Fruit fly (Drosophila melanogaster) whole organism, wandering third instar larva: ENCODE measurements around the gene Eig71Ea.
A peak's percentile ranks its signal among the peaks of the same experiment; 100 is the strongest.

ENCODE experiments used
- Abd-B ChIP-seq: fragments of >200 bp; optimal IDR thresholded peaks from 2 replicates; lab custom pipeline; 2017; ENCODE audit warnings: missing biosample characterization, missing genetic modification characterization
- CrebA ChIP-seq: fragments of 200-800 bp; sonication (Bioruptor generic); optimal IDR thresholded peaks from 2 replicates; lab custom pipeline; 2016; ENCODE audit warnings: missing biosample characterization, mild to moderate bottlenecking, missing genetic modification characterization, borderline replicate concordance
- Dif ChIP-seq: fragments of 200-275, 200-300 bp; sonication (Bioruptor generic); optimal IDR thresholded peaks from 2 replicates; lab custom pipeline; 2018; ENCODE audit warnings: missing biosample characterization, missing genetic modification characterization; ENCODE audit not compliant: partially characterized antibody
- GATAd ChIP-seq: sonication (Bioruptor generic); optimal IDR thresholded peaks from 2 replicates; lab custom pipeline; 2016; ENCODE audit warnings: missing biosample characterization, missing genetic modification characterization
- HLH106 ChIP-seq: fragments of 200-800 bp; optimal IDR thresholded peaks from 3 replicates; lab custom pipeline; 2019; ENCODE audit warnings: missing biosample characterization, mild to moderate bottlenecking, missing genetic modification characterization, moderate library complexity
- Hnf4 ChIP-seq: fragments of 200-800 bp; sonication (Bioruptor generic); optimal IDR thresholded peaks from 2 replicates; lab custom pipeline; 2016; ENCODE audit warnings: missing biosample characterization, mild to moderate bottlenecking, missing genetic modification characterization
- Hr78 ChIP-seq: fragments of >200 bp; optimal IDR thresholded peaks from 2 replicates; lab custom pipeline; 2017; ENCODE audit warnings: missing biosample characterization, missing genetic modification characterization
- Mio ChIP-seq: sonication (Bioruptor generic); optimal IDR thresholded peaks from 2 replicates; lab custom pipeline; 2016; ENCODE audit warnings: missing biosample characterization, missing genetic modification characterization
- Myc ChIP-seq: fragments of >200 bp; optimal IDR thresholded peaks from 2 replicates; lab custom pipeline; 2017
- N ChIP-seq: fragments of >200 bp; optimal IDR thresholded peaks from 2 replicates; lab custom pipeline; 2018; ENCODE audit warnings: missing biosample characterization, missing external identifiers, missing genetic modification characterization
- OdsH ChIP-seq: fragments of 200-800 bp; sonication (Bioruptor generic); optimal IDR thresholded peaks from 2 replicates; lab custom pipeline; 2016; ENCODE audit warnings: missing biosample characterization, mild to moderate bottlenecking, missing genetic modification characterization
- Sp1 ChIP-seq: fragments of 200-800 bp; sonication (Bioruptor generic); optimal IDR thresholded peaks from 3 replicates; lab custom pipeline; 2019; ENCODE audit warnings: missing biosample characterization, mild to moderate bottlenecking, missing genetic modification characterization, moderate library complexity
- Vsx2 ChIP-seq: fragments of 200-300, 225-300 bp; sonication (Bioruptor generic); optimal IDR thresholded peaks from 2 replicates; lab custom pipeline; 2018; ENCODE audit warnings: missing biosample characterization, missing genetic modification characterization; ENCODE audit not compliant: partially characterized antibody
- br ChIP-seq: fragments of 200-800 bp; sonication (Bioruptor generic); optimal IDR thresholded peaks from 2 replicates; lab custom pipeline; 2016; ENCODE audit warnings: missing biosample characterization, missing genetic modification characterization
- brk ChIP-seq: fragments of 200-800 bp; sonication (Bioruptor generic); optimal IDR thresholded peaks from 2 replicates; lab custom pipeline; 2016; ENCODE audit warnings: missing biosample characterization, mild to moderate bottlenecking, missing genetic modification characterization
- dl ChIP-seq, 2 experiments: fragments of 175-275, 200-275 bp in 1 of 2; fragments of 200-275 bp in 1 of 2; sonication (Bioruptor generic); optimal IDR thresholded peaks; lab custom pipeline; 2018; ENCODE audit warnings: mild to moderate bottlenecking in 2 of 2, missing biosample characterization in 2 of 2, missing genetic modification characterization in 2 of 2, moderate library complexity in 2 of 2; ENCODE audit not compliant: partially characterized antibody in 2 of 2, insufficient read depth in 1 of 2
- dmrt93B ChIP-seq: fragments of 200-800 bp; sonication (Bioruptor generic); optimal IDR thresholded peaks from 2 replicates; lab custom pipeline; 2018; ENCODE audit warnings: missing biosample characterization, mild to moderate bottlenecking, missing genetic modification characterization
- dsf ChIP-seq: sonication (Bioruptor generic); optimal IDR thresholded peaks from 2 replicates; lab custom pipeline; 2016; ENCODE audit warnings: missing biosample characterization, missing genetic modification characterization, borderline replicate concordance
- ey ChIP-seq: fragments of 200-800 bp; sonication (Bioruptor generic); optimal IDR thresholded peaks from 2 replicates; lab custom pipeline; 2016; ENCODE audit warnings: missing biosample characterization, missing genetic modification characterization
- foxo ChIP-seq, 2 experiments: fragments of 200-800 bp; sonication (Bioruptor generic); optimal IDR thresholded peaks; 2 replicates in 1 of 2; 3 replicates in 1 of 2; lab custom pipeline; 2016 to 2017; ENCODE audit warnings: missing biosample characterization in 2 of 2, missing genetic modification characterization in 2 of 2
- fru ChIP-seq: fragments of 200-800 bp; sonication (Bioruptor generic); optimal IDR thresholded peaks from 3 replicates; lab custom pipeline; 2016; ENCODE audit warnings: missing biosample characterization, mild to moderate bottlenecking, missing genetic modification characterization
- h ChIP-seq: fragments of 200-800 bp; sonication (Bioruptor generic); optimal IDR thresholded peaks from 3 replicates; lab custom pipeline; 2016; ENCODE audit warnings: missing biosample characterization, mild to moderate bottlenecking, missing genetic modification characterization
- jim ChIP-seq: fragments of 175-275, 200-325 bp; sonication (Bioruptor generic); optimal IDR thresholded peaks from 2 replicates; lab custom pipeline; 2016; ENCODE audit warnings: missing biosample characterization, mild to moderate bottlenecking, missing genetic modification characterization
- lola ChIP-seq: fragments of >200 bp; optimal IDR thresholded peaks from 2 replicates; lab custom pipeline; 2017; ENCODE audit warnings: missing biosample characterization, missing genetic modification characterization
- psq ChIP-seq: fragments of 200-800 bp; sonication (Bioruptor generic); optimal IDR thresholded peaks from 3 replicates; lab custom pipeline; 2017; ENCODE audit warnings: missing biosample characterization, mild to moderate bottlenecking, missing genetic modification characterization, moderate library complexity
- sage ChIP-seq: fragments of 200-800 bp; sonication (Bioruptor generic); optimal IDR thresholded peaks from 2 replicates; lab custom pipeline; 2016; ENCODE audit warnings: missing biosample characterization, mild to moderate bottlenecking, missing genetic modification characterization
- sv ChIP-seq: fragments of 200-800 bp; sonication (Bioruptor generic); optimal IDR thresholded peaks from 3 replicates; lab custom pipeline; 2016; ENCODE audit warnings: missing biosample characterization, missing genetic modification characterization
- tai ChIP-seq: sonication (Bioruptor generic); optimal IDR thresholded peaks from 2 replicates; lab custom pipeline; 2016; ENCODE audit warnings: missing biosample characterization, missing genetic modification characterization
- woc ChIP-seq: sonication (Bioruptor generic); optimal IDR thresholded peaks from 2 replicates; lab custom pipeline; 2016; ENCODE audit warnings: missing biosample characterization, mild to moderate bottlenecking, missing genetic modification characterization

Eig71Ea gene

DNA sequence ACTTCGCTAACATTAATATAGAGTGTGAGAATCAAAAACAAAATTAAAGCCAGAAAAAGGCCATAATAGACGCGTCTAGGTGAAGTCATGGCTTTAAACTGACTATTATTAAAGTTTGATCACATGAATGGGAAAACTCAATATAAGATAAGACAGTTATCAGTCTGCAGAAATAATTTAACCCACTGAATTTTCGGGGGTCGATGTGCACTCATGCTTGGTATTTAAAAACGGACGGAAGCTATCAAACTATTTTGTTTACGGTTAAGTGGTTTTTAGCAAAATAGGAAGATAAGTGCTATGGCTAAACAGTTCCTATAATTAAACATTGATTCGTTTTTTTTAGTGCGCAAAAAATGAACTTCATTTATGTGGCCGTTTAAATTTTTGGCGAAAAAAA is 42.5 kb upstream of the Eig71Ea start, which contains the start of gene CG34451:
Gene CG34451 (minus strand): TSS at position 101 of the 400 bp plus-strand sequence.
- TF ChIP-seq OdsH (GFP tag; lab: Kevin White, UChicago), result no peak
- TF ChIP-seq CrebA (GFP tag; lab: Kevin White, UChicago), result no peak
- no peak for TF ChIP-seq h (GFP tag; lab: Kevin White, UChicago)

DNA sequence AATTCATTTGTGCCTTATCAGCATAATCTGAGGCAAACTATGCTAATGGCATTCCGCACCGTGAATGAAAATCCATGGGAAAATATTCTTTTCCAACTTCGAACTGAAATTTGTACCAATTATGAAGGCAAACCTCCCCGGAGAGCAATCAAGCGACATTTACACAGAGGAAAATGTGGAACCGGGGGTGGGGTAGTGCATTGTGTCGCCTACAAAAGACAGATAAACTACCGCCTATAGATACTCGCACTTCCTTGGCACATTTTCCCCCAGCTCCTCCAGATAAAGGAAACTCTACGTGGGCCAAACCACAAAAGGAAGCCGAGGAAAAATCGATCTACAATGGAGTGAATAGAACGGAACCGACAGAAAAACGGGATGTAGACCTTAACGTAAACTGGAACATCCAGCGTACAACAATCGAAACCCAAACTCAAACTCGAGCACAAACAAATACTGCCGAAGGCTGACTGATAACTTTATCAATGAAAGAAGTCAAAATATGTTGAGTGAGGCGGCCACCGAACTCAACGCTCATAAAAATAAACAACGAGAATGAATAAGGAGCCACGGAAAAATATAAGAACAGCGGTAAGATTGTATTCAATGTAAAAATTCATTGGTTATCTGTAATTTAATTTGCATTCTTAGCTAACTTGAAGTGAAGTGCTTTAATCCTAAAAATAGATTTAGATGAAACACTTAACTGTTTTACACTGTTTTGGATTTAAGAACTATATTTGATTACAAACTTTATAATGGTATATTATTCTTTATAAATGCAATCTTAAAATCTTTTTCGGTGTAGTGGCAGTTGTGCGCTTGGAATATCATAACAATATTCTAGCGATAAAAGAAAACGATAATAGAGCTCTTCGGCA is 41.5 kb upstream of the Eig71Ea start:
- TF ChIP-seq jim (GFP tag; lab: Kevin White, UChicago) (no peak), foxo (GFP tag; optimal IDR thresholded peaks at IDR 0.05; lab: Kevin White, UChicago) (peak in 1 of 2 experiments; percentile 26), HLH106 (tag; lab: Kevin White, UChicago) (peak; percentile 15), Myc (lab: Kevin White, UChicago) (no peak), fru (peak; percentile 13), ey (GFP tag; lab: Kevin White, UChicago) (no peak), sv (GFP tag; lab: Kevin White, UChicago) (no peak)

DNA sequence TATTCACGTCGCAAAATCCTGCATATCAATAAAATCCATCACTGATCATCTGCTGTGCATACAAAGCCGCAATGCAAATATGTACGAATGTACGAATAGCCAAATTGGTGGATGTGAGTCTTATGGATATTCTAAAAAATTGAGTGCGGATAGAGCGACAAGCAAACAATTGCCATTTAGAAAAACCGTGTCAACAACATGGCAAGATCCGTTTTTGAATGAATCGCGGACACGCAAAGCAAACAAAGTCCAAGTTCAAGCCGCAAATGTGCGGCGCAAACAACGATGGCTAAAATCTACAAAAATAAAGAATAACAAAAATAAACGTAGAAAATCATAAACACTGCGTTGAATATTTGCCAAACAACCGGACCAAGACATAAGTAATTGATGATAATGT is 40.1 kb upstream of the Eig71Ea start:
- TF ChIP-seq GATAd (no peak), fru (no peak), ey (GFP tag; lab: Kevin White, UChicago) (no peak), OdsH (GFP tag; lab: Kevin White, UChicago) (no peak), jim (GFP tag; lab: Kevin White, UChicago) (no peak), Abd-B (GFP tag; lab: Kevin White, UChicago) (no peak), Sp1 (no peak), sv (GFP tag; lab: Kevin White, UChicago) (no peak), dmrt93B (GFP tag; lab: Kevin White, UChicago) (no peak)
- TF ChIP-seq, all 38 proteins: peak for 0

DNA sequence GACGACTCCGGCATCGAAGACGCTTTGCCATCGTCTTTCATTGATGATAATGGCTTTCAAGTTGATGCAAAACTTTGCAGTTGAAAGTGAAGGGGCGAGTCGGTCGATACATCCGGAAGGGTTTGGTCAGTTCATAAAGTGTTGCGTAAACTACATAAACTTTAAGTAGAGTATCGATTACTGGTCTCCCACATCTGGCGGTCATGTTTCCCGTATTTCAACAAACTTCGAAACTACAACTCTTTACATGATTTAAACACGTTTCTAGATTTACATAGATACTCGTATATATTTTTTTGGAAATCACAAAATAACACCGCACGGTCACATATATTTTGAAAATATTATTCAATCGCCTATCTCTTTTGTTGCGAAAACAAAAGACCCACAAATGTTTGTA is 38.3 kb upstream of the Eig71Ea start, which contains the start of gene CG34452:
Gene CG34452 (minus strand): TSS at position 101 of the 400 bp plus-strand sequence.
- no peak for TF ChIP-seq woc (GFP tag; lab: Kevin White, UChicago)
- no peak for TF ChIP-seq sv (GFP tag; lab: Kevin White, UChicago)
- no peak for TF ChIP-seq lola (GFP tag; lab: Kevin White, UChicago)
- TF ChIP-seq psq (GFP tag; lab: Kevin White, UChicago), result no peak
- TF ChIP-seq jim (GFP tag; lab: Kevin White, UChicago), result no peak
- TF ChIP-seq dsf (GFP tag; lab: Kevin White, UChicago), result no peak
- TF ChIP-seq N (GFP tag; lab: Kevin White, UChicago), result no peak
- no peak for TF ChIP-seq tai (GFP tag; lab: Kevin White, UChicago)
- TF ChIP-seq Hr78 (GFP tag; lab: Kevin White, UChicago), result no peak
- no peak for TF ChIP-seq h (GFP tag; lab: Kevin White, UChicago)
- no peak for TF ChIP-seq foxo (GFP tag; optimal IDR thresholded peaks at IDR 0.05; lab: Kevin White, UChicago)
- no peak for TF ChIP-seq dmrt93B (GFP tag; lab: Kevin White, UChicago)
- no peak for TF ChIP-seq Sp1

DNA sequence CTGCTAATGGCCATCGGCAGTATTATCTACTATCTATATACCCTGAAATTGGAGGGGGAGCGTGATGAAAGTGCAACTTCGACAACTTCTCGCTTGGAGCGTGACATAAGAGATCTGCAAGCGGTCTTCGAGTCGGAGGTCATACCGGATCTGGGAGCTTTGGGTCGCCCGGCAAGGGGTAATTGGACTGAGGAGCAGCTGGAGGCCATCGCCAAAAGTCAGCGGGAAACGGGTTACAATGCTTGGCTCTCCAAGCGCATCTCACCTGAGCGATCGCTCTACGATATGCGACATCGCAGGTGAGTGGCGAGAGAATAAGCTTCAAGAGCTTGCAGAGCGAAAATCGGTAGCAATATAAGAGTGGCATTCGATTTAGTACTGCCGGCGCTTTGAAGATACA is 34.6 kb upstream of the Eig71Ea start:
- peak; percentile 43 for TF ChIP-seq Dif
- TF ChIP-seq dl (GFP tag; optimal IDR thresholded peaks at IDR 0.05; lab: Kevin White, UChicago; ENCODE audit: insufficient read depth in 1 of 2, partially characterized antibody in 2 of 2), result peak in 1 of 2 experiments; percentile 59
- no peak for TF ChIP-seq Sp1
- peak; percentile 43 for TF ChIP-seq Vsx2 (GFP tag; lab: Kevin White, UChicago)

DNA sequence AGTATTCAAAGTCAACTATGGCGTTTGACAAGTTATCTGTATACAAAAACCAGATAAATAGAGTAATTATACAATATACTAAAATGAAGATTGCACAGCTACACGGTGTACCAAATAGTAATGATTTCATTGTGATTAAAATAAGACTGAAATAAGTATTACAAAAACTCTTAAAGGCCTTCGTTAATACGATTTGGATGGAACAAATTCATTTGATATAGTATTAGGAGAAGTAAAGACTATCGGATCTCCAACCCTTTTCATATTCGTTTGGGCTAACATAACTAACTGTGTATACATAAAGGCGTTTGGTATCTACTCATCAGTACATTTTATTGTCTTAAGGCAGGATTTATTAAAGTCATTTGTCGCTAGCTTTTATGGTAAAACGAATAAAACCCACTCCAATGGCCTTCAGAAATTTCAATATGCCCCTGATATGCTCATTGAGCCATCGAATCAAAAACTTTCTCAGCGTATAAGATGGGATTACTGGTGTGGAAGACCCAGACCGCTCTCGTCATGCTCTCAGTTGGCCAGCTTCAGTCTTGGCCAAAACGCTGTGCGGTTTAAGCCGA is 34.0 kb upstream of the Eig71Ea start, which contains the start of the genes CG7579 and Pgant8:
Gene CG7579 (minus strand): TSS at position 101 of the 578 bp plus-strand sequence.
Gene Pgant8 (plus strand): TSS at position 528 of the 578 bp plus-strand sequence.
- TF ChIP-seq sage (GFP tag; lab: Kevin White, UChicago) (no peak), OdsH (GFP tag; lab: Kevin White, UChicago) (no peak), brk (GFP tag; lab: Kevin White, UChicago) (no peak), Sp1 (no peak), sv (GFP tag; lab: Kevin White, UChicago) (no peak), GATAd (no peak), Mio (no peak), Hnf4 (GFP tag; lab: Kevin White, UChicago) (no peak), CrebA (GFP tag; lab: Kevin White, UChicago) (no peak), br (GFP tag; lab: Kevin White, UChicago) (no peak)
